Fruit fly (Drosophila melanogaster): ENCODE data around the gene Nf1.

DNA sequence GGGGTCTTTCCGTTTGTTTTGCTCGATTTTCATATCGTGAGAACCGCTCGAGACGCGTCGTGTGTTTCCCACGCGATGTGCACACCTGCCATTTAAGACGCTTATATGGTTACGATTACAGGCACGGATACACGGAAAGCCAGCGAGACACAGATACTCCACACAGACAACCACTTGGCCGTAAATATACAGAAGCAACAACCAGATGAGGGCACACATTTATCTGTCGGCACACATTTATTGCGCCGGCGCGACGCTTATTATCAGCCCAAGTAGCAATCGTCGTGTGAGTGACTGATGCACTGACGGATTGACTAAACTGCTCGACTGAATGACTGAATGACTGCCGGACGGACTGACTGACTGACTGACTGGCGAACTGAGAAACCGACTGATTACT, 47.7 kb downstream of the Nf1 start:
- TF ChIP-seq CG10631 (GFP tag; optimal IDR thresholded peaks at IDR 0.05) (no peak), Blimp-1 (GFP tag; optimal IDR thresholded peaks at IDR 0.05) (no peak), CG16779 (tag; optimal IDR thresholded peaks at IDR 0.05) (no peak), eg (GFP tag; IDR thresholded peaks at IDR 0.05) (no peak), CG11902 (GFP tag; optimal IDR thresholded peaks at IDR 0.05) (no peak), Eip78C (GFP tag) (no peak), Sox102F (GFP tag; optimal IDR thresholded peaks at IDR 0.05) (no peak), CG6163 (GFP tag; IDR thresholded peaks at IDR 0.05) (no peak), CG11762 (GFP tag; optimal IDR thresholded peaks at IDR 0.05; ENCODE audit: insufficient read depth) (no peak), Ets21C (GFP tag; optimal IDR thresholded peaks at IDR 0.05) (no peak), Hr39 (GFP tag; optimal IDR thresholded peaks at IDR 0.05) (no peak), CG34406 (GFP tag; optimal IDR thresholded peaks at IDR 0.05) (no peak), esn (GFP tag; optimal IDR thresholded peaks at IDR 0.05) (no peak), achi (GFP tag; optimal IDR thresholded peaks at IDR 0.05) (no peak)
